1 worm cellular context compared by ENCODE assay signal in the genomic region with DNA sequence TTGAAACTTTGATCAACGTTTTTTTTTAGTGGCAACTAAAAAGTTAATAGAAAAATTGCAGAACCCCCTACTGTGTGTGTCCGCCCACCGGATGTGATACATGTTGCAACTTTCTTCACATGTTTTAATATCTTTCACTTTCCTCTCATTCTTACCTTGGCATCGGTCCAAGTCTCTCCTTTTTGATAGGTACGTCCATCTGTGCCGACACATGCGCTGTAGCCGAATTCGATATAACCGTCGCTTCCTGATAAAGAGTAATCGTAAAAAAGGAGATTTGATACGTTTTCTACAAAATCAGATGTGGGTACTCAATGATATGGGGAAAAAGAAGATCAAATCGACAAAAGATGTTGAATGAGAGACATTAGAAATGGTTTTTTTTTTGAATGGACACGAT.
TF ChIP-seq lines count a peak whose summit lies in the region.

No protein-coding gene starts in this region.

TF ChIP-seq in whole organism, L1 larva, 84 proteins besides CTCF, POLR2A, EP300 and RAD21 (continued from another document):
- TF ChIP-seq nhr-77 (tag; optimal IDR thresholded peaks at IDR 0.05; lab: Kevin White, UChicago) (no peak), swsn-7 (tag; optimal IDR thresholded peaks at IDR 0.05; lab: Kevin White, UChicago) (no peak), grh-1 (GFP tag; IDR thresholded peaks at IDR 0.05; lab: Robert Waterston, UW) (0 out of 2 replicates have a peak, but pooled peaks have one; percentile 20), nhr-76 (tag; optimal IDR thresholded peaks at IDR 0.05; lab: Kevin White, UChicago) (no peak), pax-3 (tag; optimal IDR thresholded peaks at IDR 0.05; lab: Kevin White, UChicago) (no peak), egl-13 (tag; optimal IDR thresholded peaks at IDR 0.05; lab: Kevin White, UChicago) (no peak), rnt-1 (tag; optimal IDR thresholded peaks at IDR 0.05; lab: Kevin White, UChicago) (no peak), isw-1 (GFP tag; IDR thresholded peaks at IDR 0.05; lab: Robert Waterston, UW) (no peak), unc-86 (tag; optimal IDR thresholded peaks at IDR 0.05; lab: Kevin White, UChicago) (no peak), fos-1 (tag; optimal IDR thresholded peaks at IDR 0.05; lab: Kevin White, UChicago) (no peak), sup-37 (GFP tag; optimal IDR thresholded peaks at IDR 0.05; lab: Kevin White, UChicago) (no peak), snu-23 (GFP tag; optimal IDR thresholded peaks at IDR 0.05; lab: Kevin White, UChicago) (peak; percentile 27), nhr-71 (tag; optimal IDR thresholded peaks at IDR 0.05; lab: Kevin White, UChicago) (peak; percentile 34), lin-14 (GFP tag; optimal IDR thresholded peaks at IDR 0.05; lab: Kevin White, UChicago) (peak; percentile 70)
